Fruit fly (Drosophila melanogaster) whole organism, embryonic: Measurements from ENCODE around the gene PolE2.

Experiments
- Ada2b ChIP-seq: fragments of 200-800 bp; sonication (Bioruptor generic); IDR thresholded peaks from 2 replicates; pipeline ENCODE4 v1.3.6; 2022; ENCODE audit warnings: missing biosample characterization, missing genetic modification characterization
- Adf1 ChIP-seq: fragments of 200-800 bp; sonication (Bioruptor generic); IDR thresholded peaks from 2 replicates; pipeline ENCODE4 v1.3.6; 2022; ENCODE audit warnings: missing biosample characterization, missing genetic modification characterization
- Bdp1 ChIP-seq: fragments of 200-800 bp; sonication (Bioruptor generic); optimal IDR thresholded peaks from 3 replicates; lab custom pipeline; 2016; ENCODE audit warnings: missing biosample characterization, missing genetic modification characterization
- Bgb ChIP-seq: fragments of 200-800 bp; sonication (Bioruptor generic); IDR thresholded peaks from 2 replicates; pipeline ENCODE4 v1.3.6; 2022; ENCODE audit warnings: missing biosample characterization, missing genetic modification characterization; ENCODE audit not compliant: partially characterized antibody
- CG10209 ChIP-seq: fragments of 200-800 bp; sonication (Bioruptor generic); optimal IDR thresholded peaks from 3 replicates; lab custom pipeline; 2017; ENCODE audit warnings: missing biosample characterization, mild to moderate bottlenecking, missing genetic modification characterization, missing genetic modification reagents
- CG10959 ChIP-seq: fragments of 200-800 bp; sonication (Bioruptor generic); IDR thresholded peaks from 2 replicates; pipeline ENCODE4 v1.3.6; 2022; ENCODE audit warnings: missing biosample characterization, missing genetic modification characterization
- CG11398 ChIP-seq: fragments of 200-800 bp; sonication (Bioruptor generic); optimal IDR thresholded peaks from 2 replicates; lab custom pipeline; 2016; ENCODE audit warnings: missing biosample characterization, missing genetic modification characterization
- CG11504 ChIP-seq: fragments of 200-800 bp; sonication (Bioruptor generic); optimal IDR thresholded peaks from 3 replicates; lab custom pipeline; 2019; ENCODE audit warnings: missing biosample characterization, mild to moderate bottlenecking, missing genetic modification characterization, moderate library complexity
- CG11695 ChIP-seq: fragments of 200-800 bp; sonication (Bioruptor generic); IDR thresholded peaks from 3 replicates; pipeline ENCODE4 v1.3.6; 2022; ENCODE audit warnings: missing biosample characterization, missing genetic modification characterization
- CG11723 ChIP-seq: fragments of 200-800 bp; sonication (Bioruptor generic); optimal IDR thresholded peaks from 2 replicates; lab custom pipeline; 2017; ENCODE audit warnings: missing biosample characterization, mild to moderate bottlenecking, missing genetic modification characterization
- CG12104 ChIP-seq: fragments of 200-800 bp; sonication (Bioruptor generic); optimal IDR thresholded peaks from 3 replicates; lab custom pipeline; 2016; ENCODE audit warnings: missing biosample characterization, missing genetic modification characterization
- CG12299 ChIP-seq: fragments of 200-800 bp; sonication (Bioruptor generic); optimal IDR thresholded peaks from 2 replicates; lab custom pipeline; 2018; ENCODE audit warnings: missing biosample characterization, mild to moderate bottlenecking, missing genetic modification characterization
- CG14050 ChIP-seq: fragments of 200-800 bp; sonication (Bioruptor generic); IDR thresholded peaks from 3 replicates; pipeline ENCODE4 v1.3.6; 2022; ENCODE audit warnings: missing biosample characterization, missing genetic modification characterization
- CG14441 ChIP-seq: fragments of 200-800 bp; sonication (Bioruptor generic); IDR thresholded peaks from 2 replicates; pipeline ENCODE4 v1.3.6; 2022; ENCODE audit warnings: missing biosample characterization, missing genetic modification characterization
- CG1529 ChIP-seq: fragments of 200-800 bp; sonication (Bioruptor generic); optimal IDR thresholded peaks from 3 replicates; lab custom pipeline; 2018; ENCODE audit warnings: missing biosample characterization, missing genetic modification characterization
- CG1647 ChIP-seq: fragments of 200-800 bp; sonication (Bioruptor generic); optimal IDR thresholded peaks from 3 replicates; lab custom pipeline; 2016; ENCODE audit warnings: missing biosample characterization, missing genetic modification characterization
- CG17186 ChIP-seq: fragments of 200-800 bp; sonication (Bioruptor generic); optimal IDR thresholded peaks from 3 replicates; lab custom pipeline; 2017; ENCODE audit warnings: missing biosample characterization, missing genetic modification reagents, missing genetic modification characterization
- CG17568 ChIP-seq: fragments of 200-800 bp; sonication (Bioruptor generic); optimal IDR thresholded peaks from 2 replicates; lab custom pipeline; 2018; ENCODE audit warnings: missing biosample characterization, mild to moderate bottlenecking, missing genetic modification characterization, moderate library complexity
- CG2120 ChIP-seq: fragments of 200-800 bp; sonication (Bioruptor generic); optimal IDR thresholded peaks from 3 replicates; lab custom pipeline; 2016; ENCODE audit warnings: missing biosample characterization, missing genetic modification characterization
- CG3995 ChIP-seq: fragments of 200-800 bp; sonication (Bioruptor generic); optimal IDR thresholded peaks from 3 replicates; lab custom pipeline; 2016; ENCODE audit warnings: missing biosample characterization, missing genetic modification characterization
- CG6175 ChIP-seq: fragments of 200-800 bp; sonication (Bioruptor generic); IDR thresholded peaks from 3 replicates; pipeline ENCODE4 v1.3.6; 2022; ENCODE audit warnings: missing biosample characterization, missing genetic modification characterization
- CG6854 ChIP-seq: fragments of 200-800 bp; sonication (Bioruptor generic); optimal IDR thresholded peaks from 3 replicates; lab custom pipeline; 2017; ENCODE audit warnings: missing biosample characterization, mild to moderate bottlenecking, missing genetic modification characterization
- CG7372 ChIP-seq: fragments of 200-800 bp; sonication (Bioruptor generic); IDR thresholded peaks from 2 replicates; pipeline ENCODE4 v1.3.6; 2022; ENCODE audit warnings: missing biosample characterization, missing genetic modification characterization
- CG7745 ChIP-seq: fragments of 200-800 bp; sonication (Bioruptor generic); optimal IDR thresholded peaks from 2 replicates; lab custom pipeline; 2018; ENCODE audit warnings: missing biosample characterization, mild to moderate bottlenecking, missing genetic modification characterization, moderate library complexity
- CG7987 ChIP-seq: fragments of 200-800 bp; sonication (Bioruptor generic); optimal IDR thresholded peaks from 2 replicates; lab custom pipeline; 2018; ENCODE audit warnings: missing biosample characterization, mild to moderate bottlenecking, missing genetic modification characterization, moderate library complexity
- CG8359 ChIP-seq: fragments of 200-800 bp; sonication (Bioruptor generic); optimal IDR thresholded peaks from 2 replicates; lab custom pipeline; 2017; ENCODE audit warnings: missing biosample characterization, mild to moderate bottlenecking, missing genetic modification characterization, borderline replicate concordance
- CG9727 ChIP-seq: fragments of 200-800 bp; sonication (Bioruptor generic); optimal IDR thresholded peaks from 3 replicates; lab custom pipeline; 2017; ENCODE audit warnings: missing biosample characterization, mild to moderate bottlenecking, missing genetic modification characterization
- CrebB ChIP-seq: fragments of 200-800 bp; sonication (Bioruptor generic); optimal IDR thresholded peaks from 3 replicates; lab custom pipeline; 2018; ENCODE audit warnings: missing biosample characterization, mild to moderate bottlenecking, missing genetic modification characterization
- Hey ChIP-seq: fragments of 200-800 bp; sonication (Bioruptor generic); optimal IDR thresholded peaks from 3 replicates; lab custom pipeline; 2018; ENCODE audit warnings: missing biosample characterization, mild to moderate bottlenecking, missing genetic modification characterization
- Lhr ChIP-seq: fragments of 200-800 bp; sonication (Bioruptor generic); optimal IDR thresholded peaks from 3 replicates; lab custom pipeline; 2017; ENCODE audit warnings: mild to moderate bottlenecking, missing biosample characterization, missing genetic modification reagents, missing genetic modification characterization
- Med ChIP-seq: fragments of 200-800 bp; sonication (Bioruptor generic); peaks from one replicate; lab custom pipeline; 2016; ENCODE audit warnings: missing biosample characterization, missing genetic modification characterization, mild to moderate bottlenecking, inconsistent platforms, moderate library complexity
- Oli ChIP-seq: fragments of 200-800 bp; sonication (Bioruptor generic); optimal IDR thresholded peaks from 2 replicates; lab custom pipeline; 2018; ENCODE audit warnings: missing biosample characterization, mild to moderate bottlenecking, missing genetic modification characterization, moderate library complexity
- Pdp1 ChIP-seq, 2 experiments: fragments of 200-800 bp; sonication (Bioruptor generic); optimal IDR thresholded peaks; 3 replicates each; lab custom pipeline; 2016; ENCODE audit warnings: missing biosample characterization in 2 of 2, missing genetic modification characterization in 2 of 2, mild to moderate bottlenecking in 1 of 2, moderate library complexity in 1 of 2
- Vsx1 ChIP-seq: fragments of 200-800 bp; sonication (Bioruptor generic); optimal IDR thresholded peaks from 2 replicates; lab custom pipeline; 2017; ENCODE audit warnings: missing biosample characterization, mild to moderate bottlenecking, missing genetic modification characterization, missing genetic modification reagents
- gsb-n ChIP-seq: fragments of 200-800 bp; sonication (Bioruptor generic); optimal IDR thresholded peaks from 3 replicates; lab custom pipeline; 2018; ENCODE audit warnings: missing biosample characterization, mild to moderate bottlenecking, missing genetic modification characterization
- kah ChIP-seq: fragments of 200-800 bp; sonication (Bioruptor generic); optimal IDR thresholded peaks from 2 replicates; lab custom pipeline; 2018; ENCODE audit warnings: missing biosample characterization, mild to moderate bottlenecking, missing genetic modification characterization
- kay ChIP-seq: fragments of 200-800 bp; sonication (Bioruptor generic); optimal IDR thresholded peaks from 2 replicates; lab custom pipeline; 2016; ENCODE audit warnings: missing biosample characterization, missing genetic modification characterization
- knrl ChIP-seq: fragments of 200-800 bp; sonication (Bioruptor generic); IDR thresholded peaks from 3 replicates; pipeline ENCODE4 v1.3.6; 2022; ENCODE audit warnings: missing biosample characterization, missing genetic modification characterization; ENCODE audit not compliant: partially characterized antibody
- lola ChIP-seq, 3 experiments: fragments of >200 bp in 2 of 3; fragments of 200-800 bp in 1 of 3; sonication (Bioruptor generic) in 1 of 3; optimal IDR thresholded peaks; 2 replicates each; lab custom pipeline; 2017 to 2019; ENCODE audit warnings: missing biosample characterization in 3 of 3, missing genetic modification characterization in 3 of 3, mild to moderate bottlenecking in 1 of 3, moderate library complexity in 1 of 3
- odd ChIP-seq: fragments of 200-800 bp; sonication (Bioruptor generic); optimal IDR thresholded peaks from 2 replicates; lab custom pipeline; 2017; ENCODE audit warnings: missing biosample characterization, mild to moderate bottlenecking, missing genetic modification characterization
- peb ChIP-seq: fragments of 200-800 bp; sonication (Bioruptor generic); IDR thresholded peaks from 2 replicates; pipeline ENCODE4 v1.3.6; 2022; ENCODE audit warnings: missing biosample characterization, missing genetic modification characterization
- scrt ChIP-seq: fragments of 200-800 bp; sonication (Bioruptor generic); optimal IDR thresholded peaks from 2 replicates; lab custom pipeline; 2018; ENCODE audit warnings: missing biosample characterization, mild to moderate bottlenecking, missing genetic modification characterization, moderate library complexity
- sens-2 ChIP-seq: fragments of 200-800 bp; sonication (Bioruptor generic); IDR thresholded peaks from 2 replicates; pipeline ENCODE4 v1.3.6; 2022; ENCODE audit warnings: missing biosample characterization, missing genetic modification characterization
- sim ChIP-seq: fragments of 200-800 bp; sonication (Bioruptor generic); IDR thresholded peaks from 2 replicates; pipeline ENCODE4 v1.3.6; 2022; ENCODE audit warnings: missing biosample characterization, missing genetic modification characterization
- sisA ChIP-seq: fragments of 200-800 bp; sonication (Bioruptor generic); IDR thresholded peaks from 2 replicates; pipeline ENCODE4 v1.3.6; 2022; ENCODE audit warnings: missing biosample characterization, missing genetic modification characterization
- slp2 ChIP-seq: fragments of 200-800 bp; sonication (Bioruptor generic); optimal IDR thresholded peaks from 2 replicates; lab custom pipeline; 2016; ENCODE audit warnings: missing biosample characterization, missing genetic modification characterization
- tio ChIP-seq: fragments of 200-800 bp; sonication (Bioruptor generic); optimal IDR thresholded peaks from 2 replicates; lab custom pipeline; 2017; ENCODE audit warnings: missing biosample characterization, missing genetic modification characterization, inconsistent platforms
- tup ChIP-seq: fragments of 200-800 bp; sonication (Bioruptor generic); optimal IDR thresholded peaks from 2 replicates; lab custom pipeline; 2016; ENCODE audit warnings: missing biosample characterization, mild to moderate bottlenecking, missing genetic modification characterization, moderate library complexity
- unpg ChIP-seq: fragments of 200-800 bp; sonication (Bioruptor generic); optimal IDR thresholded peaks from 3 replicates; lab custom pipeline; 2018; ENCODE audit warnings: missing biosample characterization, mild to moderate bottlenecking, missing genetic modification characterization, moderate library complexity
- usp ChIP-seq: fragments of >200 bp; optimal IDR thresholded peaks from 2 replicates; lab custom pipeline; 2017; ENCODE audit warnings: missing biosample characterization, missing genetic modification characterization

Gene PolE2

dm6 chr3L:5869614-5870204, 27.5 kb downstream of the PolE2 start (continued):
- TF ChIP-seq CG7745, result no peak
- no peak for TF ChIP-seq CG11723
- TF ChIP-seq CG10959 (GFP tag; lab: Robert Waterston, UW), result peak; percentile 61; the same call in 1 of the 2 replicates
- peak; percentile 85 for TF ChIP-seq Lhr (GFP tag; lab: Kevin White, UChicago)
- peak; percentile 77 for TF ChIP-seq CG14441 (GFP tag; lab: Robert Waterston, UW)
- no peak for TF ChIP-seq CG2120
- TF ChIP-seq CG8359, result no peak
- TF ChIP-seq CG14050 (GFP tag; lab: Robert Waterston, UW), result peak; percentile 51
- TF ChIP-seq CG7372, result peak; percentile 75
- peak; percentile 51 for TF ChIP-seq slp2 (GFP tag; lab: Kevin White, UChicago)
- no peak for TF ChIP-seq sim (GFP tag; lab: Robert Waterston, UW)
- TF ChIP-seq unpg (GFP tag; lab: Kevin White, UChicago), result peak; percentile 54
- TF ChIP-seq CG10209, result peak; percentile 53
- TF ChIP-seq CrebB (tag; lab: Kevin White, UChicago), result no peak
- TF ChIP-seq CG17568, result no peak
- peak; percentile 65 for TF ChIP-seq peb (GFP tag; lab: Robert Waterston, UW)
- no peak for TF ChIP-seq CG6854 (GFP tag; lab: Kevin White, UChicago)
- TF ChIP-seq sisA, result peak; percentile 83
- TF ChIP-seq lola (GFP tag; optimal IDR thresholded peaks at IDR 0.05; lab: Kevin White, UChicago), result no peak
- TF ChIP-seq Ada2b (GFP tag; lab: Robert Waterston, UW), result no peak
- TF ChIP-seq CG12299 (tag; lab: Kevin White, UChicago), result no peak
- peak; percentile 93 for TF ChIP-seq CG7987 (GFP tag; lab: Kevin White, UChicago)
- peak; percentile 27 for TF ChIP-seq CG1647 (GFP tag; lab: Kevin White, UChicago)
- TF ChIP-seq CG6175 (GFP tag; lab: Robert Waterston, UW), result no peak
- TF ChIP-seq knrl (GFP tag; lab: Robert Waterston, UW), result peak; percentile 65; the same call in 1 of the 3 replicates
- no peak for TF ChIP-seq Vsx1
- TF ChIP-seq kay (GFP tag; lab: Kevin White, UChicago), result peak; percentile 51
- TF ChIP-seq CG12104 (GFP tag; lab: Kevin White, UChicago), result peak; percentile 36
- TF ChIP-seq Pdp1 (GFP tag; optimal IDR thresholded peaks at IDR 0.05; lab: Kevin White, UChicago), result peak in 1 of 2 experiments; percentile 28
- peak; percentile 45 for TF ChIP-seq gsb-n (tag; lab: Kevin White, UChicago)
- TF ChIP-seq Oli, result peak; percentile 20
- TF ChIP-seq Med (GFP tag; lab: Kevin White, UChicago), result no peak
- TF ChIP-seq CG11695 (GFP tag; lab: Robert Waterston, UW), result no peak
- no peak for TF ChIP-seq Adf1 (GFP tag; lab: Robert Waterston, UW)
- TF ChIP-seq tio (GFP tag; lab: Kevin White, UChicago), result peak; percentile 15
- TF ChIP-seq odd, result no peak
- peak; percentile 4 for TF ChIP-seq CG17186 (GFP tag; lab: Kevin White, UChicago)
- TF ChIP-seq usp, result no peak
- no peak for TF ChIP-seq CG1529 (GFP tag; lab: Kevin White, UChicago)
- TF ChIP-seq kah (GFP tag; lab: Kevin White, UChicago), result no peak
- peak; percentile 95 for TF ChIP-seq Bdp1 (GFP tag; lab: Kevin White, UChicago)
- TF ChIP-seq CG3995, result no peak
- TF ChIP-seq sens-2 (GFP tag; lab: Robert Waterston, UW), result 0 out of 2 replicates have a peak, but pooled peaks have one; percentile 8
- TF ChIP-seq CG11398 (GFP tag; lab: Kevin White, UChicago), result no peak
- no peak for TF ChIP-seq Hey (tag; lab: Kevin White, UChicago)
- no peak for TF ChIP-seq CG9727 (GFP tag; lab: Kevin White, UChicago)
- TF ChIP-seq tup (GFP tag; lab: Kevin White, UChicago), result no peak
- peak; percentile 34 for TF ChIP-seq scrt (GFP tag; lab: Kevin White, UChicago)
- TF ChIP-seq Bgb (GFP tag; lab: Robert Waterston, UW), result peak; percentile 64; the same call in 1 of the 2 replicates
- TF ChIP-seq CG11504 (tag; lab: Kevin White, UChicago), result peak; percentile 87
